Worm (Caenorhabditis elegans): ENCODE data around the gene acs-17.

ce11 chrX:5992770-5993169, 48.5 kb upstream of the acs-17 start, which contains the start of gene F22F4.5:
- TF ChIP-seq T22C8.4 (GFP tag; IDR thresholded peaks at IDR 0.05) (no peak), cog-1 (tag; optimal IDR thresholded peaks at IDR 0.05) (no peak), flt-1 (GFP tag; IDR thresholded peaks at IDR 0.05) (no peak), klf-2 (GFP tag; conservative IDR thresholded peaks at IDR 0.05) (no peak), med-1 (GFP tag; optimal IDR thresholded peaks at IDR 0.05; ENCODE audit: insufficient read depth) (no peak), ztf-23 (GFP tag; IDR thresholded peaks at IDR 0.05) (no peak), tab-1 (GFP tag; IDR thresholded peaks at IDR 0.05) (no peak), ref-1 (GFP tag; conservative IDR thresholded peaks at IDR 0.05) (no peak)

Measured in whole organism, midembryonic.